Worm (Caenorhabditis elegans) whole organism, L3 larva: Measurements from ENCODE around the gene C35B8.3.

Experiments
- R02D3.7 ChIP-seq: fragments of 150-350 bp; optimal IDR thresholded peaks from 2 replicates; lab custom pipeline; 2014; ENCODE audit warnings: missing biosample characterization, missing genetic modification characterization
- ama-1 ChIP-seq: fragments of 150-350 bp; optimal IDR thresholded peaks from 2 replicates; lab custom pipeline; 2018
- ceh-16 ChIP-seq: sonication (generic microtip); optimal IDR thresholded peaks from 2 replicates; lab custom pipeline; 2017; ENCODE audit warnings: missing biosample characterization, missing genetic modification characterization
- ceh-28 ChIP-seq: fragments of 150-350 bp; optimal IDR thresholded peaks from 2 replicates; lab custom pipeline; 2014; ENCODE audit warnings: missing biosample characterization, missing genetic modification reagents, missing genetic modification characterization
- daf-12 ChIP-seq: fragments of 150-350 bp; optimal IDR thresholded peaks from 2 replicates; lab custom pipeline; 2014; ENCODE audit warnings: missing biosample characterization, missing genetic modification reagents, missing genetic modification characterization
- elt-1 ChIP-seq: fragments of 150-350 bp; optimal IDR thresholded peaks from 2 replicates; lab custom pipeline; 2014; ENCODE audit warnings: missing biosample characterization, missing genetic modification characterization
- elt-2 ChIP-seq: sonication (generic microtip); optimal IDR thresholded peaks from 2 replicates; lab custom pipeline; 2016; ENCODE audit warnings: missing genetic modification reagents, mild to moderate bottlenecking, missing genetic modification characterization, missing compliant biosample characterization
- elt-3 ChIP-seq, 3 experiments: fragments of 150-350 bp in 1 of 3; sonication (generic microtip) in 2 of 3; optimal IDR thresholded peaks; 2 replicates in 2 of 3; 4 replicates in 1 of 3; lab custom pipeline; 2014 to 2017; ENCODE audit warnings: missing biosample characterization in 3 of 3, missing genetic modification characterization in 3 of 3
- eor-1 ChIP-seq, 2 experiments: fragments of 150-350 bp; optimal IDR thresholded peaks; 2 replicates each; lab custom pipeline; 2014 to 2018; ENCODE audit warnings: missing biosample characterization in 2 of 2, missing genetic modification characterization in 2 of 2
- hmg-11 ChIP-seq: sonication (generic microtip); optimal IDR thresholded peaks from 2 replicates; lab custom pipeline; 2016; ENCODE audit warnings: missing genetic modification characterization, missing compliant biosample characterization
- lin-39 ChIP-seq: fragments of 150-350 bp; optimal IDR thresholded peaks from 2 replicates; lab custom pipeline; 2018; ENCODE audit warnings: missing biosample characterization, missing genetic modification reagents, missing genetic modification characterization
- lsy-12 ChIP-seq: sonication (generic microtip); optimal IDR thresholded peaks from 2 replicates; lab custom pipeline; 2016; ENCODE audit warnings: mild to moderate bottlenecking, missing genetic modification characterization, missing compliant biosample characterization
- mdl-1 ChIP-seq: fragments of 150-350 bp; optimal IDR thresholded peaks from 2 replicates; lab custom pipeline; 2014; ENCODE audit warnings: missing biosample characterization, missing genetic modification characterization
- mml-1 ChIP-seq: fragments of 150-350 bp; sonication (generic microtip); optimal IDR thresholded peaks from 3 replicates; lab custom pipeline; 2014; ENCODE audit warnings: missing biosample characterization, missing genetic modification characterization
- nfya-1 ChIP-seq: sonication (generic microtip); optimal IDR thresholded peaks from 2 replicates; lab custom pipeline; 2017; ENCODE audit warnings: missing genetic modification characterization, mild to moderate bottlenecking, missing compliant biosample characterization, antibody characterized with exemption, moderate library complexity; ENCODE audit not compliant: insufficient read depth
- nhr-12 ChIP-seq: fragments of 150-350 bp; optimal IDR thresholded peaks from 2 replicates; lab custom pipeline; 2014; ENCODE audit warnings: missing biosample characterization, missing genetic modification characterization
- nhr-23 ChIP-seq: fragments of 150-350 bp; optimal IDR thresholded peaks from 2 replicates; lab custom pipeline; 2014; ENCODE audit warnings: missing biosample characterization, missing genetic modification reagents, missing genetic modification characterization
- nhr-237 ChIP-seq: fragments of 150-350 bp; optimal IDR thresholded peaks from 2 replicates; lab custom pipeline; 2014; ENCODE audit warnings: missing biosample characterization, missing genetic modification characterization
- nhr-25 ChIP-seq: sonication (generic microtip); optimal IDR thresholded peaks from 2 replicates; lab custom pipeline; 2017; ENCODE audit warnings: missing biosample characterization, missing genetic modification characterization
- nhr-28 ChIP-seq: fragments of 150-350 bp; optimal IDR thresholded peaks from 2 replicates; lab custom pipeline; 2014; ENCODE audit warnings: missing biosample characterization, missing genetic modification characterization
- nhr-43 ChIP-seq: sonication (generic microtip); optimal IDR thresholded peaks from 2 replicates; lab custom pipeline; 2016; ENCODE audit warnings: mild to moderate bottlenecking, missing genetic modification characterization, missing compliant biosample characterization; ENCODE audit not compliant: poor library complexity, severe bottlenecking
- nhr-67 ChIP-seq: fragments of 150-350 bp; optimal IDR thresholded peaks from 2 replicates; lab custom pipeline; 2014; ENCODE audit warnings: missing biosample characterization, missing genetic modification characterization
- nhr-77 ChIP-seq: fragments of 150-350 bp; optimal IDR thresholded peaks from 2 replicates; lab custom pipeline; 2014; ENCODE audit warnings: missing biosample characterization, missing genetic modification characterization
- pha-4 ChIP-seq: fragments of 150-350 bp; optimal IDR thresholded peaks from 2 replicates; lab custom pipeline; 2014; ENCODE audit warnings: missing biosample characterization, missing genetic modification reagents, missing genetic modification characterization
- pqm-1 ChIP-seq: fragments of 150-350 bp; optimal IDR thresholded peaks from 2 replicates; lab custom pipeline; 2017; ENCODE audit warnings: missing biosample characterization, missing genetic modification characterization, inconsistent platforms
- skn-1 ChIP-seq: fragments of 150-350 bp; optimal IDR thresholded peaks from 2 replicates; lab custom pipeline; 2014; ENCODE audit warnings: missing biosample characterization, missing genetic modification characterization
- tbx-2 ChIP-seq: sonication (generic microtip); optimal IDR thresholded peaks from 2 replicates; lab custom pipeline; 2016; ENCODE audit warnings: mild to moderate bottlenecking, missing genetic modification characterization, missing compliant biosample characterization
- unc-39 ChIP-seq: sonication (generic microtip); optimal IDR thresholded peaks from 4 replicates; lab custom pipeline; 2017; ENCODE audit warnings: missing biosample characterization, missing genetic modification characterization
- unc-62 ChIP-seq: fragments of 150-350 bp; sonication (generic microtip); optimal IDR thresholded peaks from 4 replicates; lab custom pipeline; 2014; ENCODE audit warnings: missing biosample characterization, missing genetic modification reagents, missing genetic modification characterization
- zag-1 ChIP-seq: fragments of 150-350 bp; optimal IDR thresholded peaks from 2 replicates; lab custom pipeline; 2014; ENCODE audit warnings: missing biosample characterization, missing genetic modification characterization
- ztf-11 ChIP-seq: fragments of 150-350 bp; optimal IDR thresholded peaks from 2 replicates; lab custom pipeline; 2014; ENCODE audit warnings: missing biosample characterization, missing genetic modification characterization

The C35B8.3 gene

DNA sequence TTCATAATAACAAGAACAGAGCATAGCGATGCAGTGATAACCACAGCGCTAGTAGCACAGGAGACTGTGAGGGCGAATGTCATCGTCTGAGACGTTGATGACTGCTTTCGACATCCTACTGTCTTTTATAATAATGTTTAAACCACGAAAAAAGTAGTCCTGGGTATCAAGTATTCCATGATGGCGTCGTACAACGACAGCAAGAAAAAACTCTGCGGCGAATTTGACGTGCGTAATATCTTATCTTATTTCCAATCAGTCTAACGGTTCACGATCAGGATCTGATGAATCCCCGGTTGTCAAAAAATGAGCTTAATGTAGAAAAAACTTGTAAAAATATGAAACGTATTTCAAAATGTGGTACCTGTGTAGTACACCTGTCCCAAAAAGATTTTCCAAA, 20.8 kb downstream of the C35B8.3 start, which contains the start of gene col-175:
Gene col-175 (minus strand): TSS at position 101 of the 400 bp plus-strand sequence.
- no peak for TF ChIP-seq ceh-28
- TF ChIP-seq pha-4 (tag; lab: Kevin White, UChicago) = no peak
- TF ChIP-seq, all 47 proteins: peak for 0

DNA sequence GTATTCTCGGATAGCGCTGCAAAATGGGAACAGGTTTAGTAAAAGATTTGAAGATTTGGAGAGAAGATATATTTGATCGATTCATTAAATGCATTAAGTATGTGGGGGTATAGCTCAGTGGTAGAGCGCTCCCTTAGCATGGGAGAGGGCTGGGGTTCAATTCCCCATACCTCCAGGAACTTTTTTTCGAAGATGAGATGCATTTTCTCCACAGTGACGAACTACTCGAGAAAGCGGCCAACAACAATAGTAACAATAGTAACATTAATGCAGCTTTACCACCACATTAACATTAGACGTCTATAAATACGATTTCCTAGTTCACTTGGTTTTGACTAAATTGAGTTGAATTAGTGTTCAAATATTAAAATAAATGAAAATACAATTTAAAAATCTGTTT, 24.0 kb downstream of the C35B8.3 start:
- no peak for TF ChIP-seq ama-1 (lab: Kevin White, UChicago)
- peak; percentile 66 for TF ChIP-seq nhr-43

DNA sequence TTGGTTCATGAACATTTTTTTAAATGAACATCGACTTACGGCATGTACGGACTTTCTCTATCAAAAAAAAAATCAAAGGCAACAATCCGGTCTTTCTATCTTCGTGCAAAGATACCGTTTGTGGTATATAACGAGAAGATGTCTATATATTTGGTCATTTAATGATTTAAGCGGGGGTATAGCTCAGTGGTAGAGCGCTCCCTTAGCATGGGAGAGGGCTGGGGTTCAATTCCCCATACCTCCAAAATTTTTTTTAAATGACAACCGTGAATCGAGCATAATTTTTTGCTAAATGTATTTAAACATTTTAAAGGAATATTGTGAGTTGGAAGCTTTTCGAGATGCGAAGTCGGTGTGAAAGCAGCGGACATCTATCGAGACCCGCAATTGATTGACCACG, 25.0 kb downstream of the C35B8.3 start:
- TF ChIP-seq unc-39 (no peak), nhr-43 (peak; percentile 45), nhr-23 (no peak), lsy-12 (tag; lab: Kevin White, UChicago) (no peak), nhr-28 (tag; lab: Kevin White, UChicago) (no peak), ceh-28 (no peak), ztf-11 (no peak), tbx-2 (peak; percentile 2), nhr-12 (tag; lab: Kevin White, UChicago) (no peak), ceh-16 (tag; lab: Kevin White, UChicago) (no peak), pqm-1 (tag; lab: Kevin White, UChicago) (no peak), R02D3.7 (tag; lab: Kevin White, UChicago) (no peak)
- TF ChIP-seq, all 47 proteins: peak for 2

DNA sequence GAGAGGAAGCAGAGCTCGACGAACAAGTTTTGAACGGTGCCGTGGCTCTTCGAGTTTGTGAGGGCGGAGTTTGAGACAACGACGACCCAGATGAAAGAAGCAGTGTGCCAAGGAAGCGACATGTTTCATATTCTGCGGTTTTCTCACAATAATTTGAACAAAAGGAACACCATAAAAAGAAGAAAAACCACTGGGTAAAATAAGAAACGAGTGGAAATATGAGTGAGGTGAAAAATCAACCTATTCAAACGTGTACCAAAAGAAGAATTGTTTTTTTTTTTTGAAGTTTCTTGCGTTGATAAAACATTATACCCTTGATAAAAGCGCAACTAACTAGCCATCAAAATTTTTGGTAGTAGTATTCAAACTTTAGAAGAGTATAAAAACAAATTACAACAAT, 28.4 kb downstream of the C35B8.3 start, which contains the start of gene lgc-4:
Gene lgc-4 (minus strand): TSS at position 101 of the 400 bp plus-strand sequence.
- TF ChIP-seq nhr-67 (tag; lab: Kevin White, UChicago) (no peak), nhr-237 (no peak), zag-1 (no peak), mml-1 (tag; lab: Kevin White, UChicago) (no peak), pha-4 (tag; lab: Kevin White, UChicago) (no peak), nhr-77 (no peak), daf-12 (no peak), pqm-1 (tag; lab: Kevin White, UChicago) (no peak), nhr-23 (no peak), mdl-1 (tag; lab: Kevin White, UChicago) (no peak)

DNA sequence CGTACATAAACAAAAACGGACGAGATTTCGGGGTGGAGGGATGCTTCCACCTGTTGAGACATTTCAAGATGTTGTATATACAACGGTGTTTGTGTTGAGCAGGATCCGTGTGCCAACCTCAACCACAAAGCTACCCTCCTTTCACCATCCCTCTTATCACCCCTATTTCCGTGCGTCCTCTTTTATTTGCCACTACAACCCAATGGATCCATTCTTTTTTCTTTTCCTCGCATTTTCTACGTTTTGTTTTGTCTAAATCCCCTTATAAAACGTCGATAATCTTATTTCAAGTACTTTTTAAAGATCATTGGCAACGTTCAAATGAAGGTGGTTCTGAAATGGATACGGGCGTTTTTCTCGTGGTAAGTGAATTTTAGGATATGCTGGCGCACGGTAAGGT, 29.5 kb downstream of the C35B8.3 start, which contains the start of gene gpa-12:
Gene gpa-12 (plus strand): TSS at position 301 of the 400 bp plus-strand sequence.
- TF ChIP-seq ceh-28 (no peak), lin-39 (tag; lab: Kevin White, UChicago) (no peak), nfya-1 (tag; lab: Kevin White, UChicago) (no peak), elt-2 (tag; lab: Kevin White, UChicago) (no peak), nhr-77 (no peak), lsy-12 (tag; lab: Kevin White, UChicago) (no peak), unc-62 (GFP tag; lab: Kevin White, UChicago) (no peak), skn-1 (no peak), hmg-11 (tag; lab: Kevin White, UChicago) (no peak), nhr-67 (tag; lab: Kevin White, UChicago) (no peak), pha-4 (tag; lab: Kevin White, UChicago) (no peak), pqm-1 (tag; lab: Kevin White, UChicago) (no peak), elt-1 (no peak), nhr-237 (no peak), elt-3 (tag; optimal IDR thresholded peaks at IDR 0.05; lab: Kevin White, UChicago) (no peak)

DNA sequence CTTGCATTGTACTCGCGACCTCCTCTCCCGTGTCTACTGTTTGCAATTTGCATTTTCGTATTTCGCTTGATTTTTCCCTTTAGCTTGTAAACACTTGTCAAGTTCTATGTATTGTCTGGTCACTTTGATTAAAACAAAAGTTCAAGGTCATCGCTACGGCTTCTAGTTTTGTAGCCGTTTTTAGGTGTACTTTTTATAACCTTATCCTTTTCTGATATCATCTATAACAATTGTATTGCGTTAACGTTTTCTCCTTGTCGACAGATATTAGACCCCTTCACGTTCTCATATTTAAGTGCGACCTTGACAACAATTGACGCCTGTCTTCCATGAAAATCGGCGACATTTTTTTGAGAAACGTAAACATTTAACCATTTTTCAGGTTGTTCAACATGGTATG, 32.9 kb downstream of the C35B8.3 start:
- TF ChIP-seq nhr-25 (tag; lab: Kevin White, UChicago) (peak; percentile 93), nhr-237 (no peak), nhr-43 (peak; percentile 27)

DNA sequence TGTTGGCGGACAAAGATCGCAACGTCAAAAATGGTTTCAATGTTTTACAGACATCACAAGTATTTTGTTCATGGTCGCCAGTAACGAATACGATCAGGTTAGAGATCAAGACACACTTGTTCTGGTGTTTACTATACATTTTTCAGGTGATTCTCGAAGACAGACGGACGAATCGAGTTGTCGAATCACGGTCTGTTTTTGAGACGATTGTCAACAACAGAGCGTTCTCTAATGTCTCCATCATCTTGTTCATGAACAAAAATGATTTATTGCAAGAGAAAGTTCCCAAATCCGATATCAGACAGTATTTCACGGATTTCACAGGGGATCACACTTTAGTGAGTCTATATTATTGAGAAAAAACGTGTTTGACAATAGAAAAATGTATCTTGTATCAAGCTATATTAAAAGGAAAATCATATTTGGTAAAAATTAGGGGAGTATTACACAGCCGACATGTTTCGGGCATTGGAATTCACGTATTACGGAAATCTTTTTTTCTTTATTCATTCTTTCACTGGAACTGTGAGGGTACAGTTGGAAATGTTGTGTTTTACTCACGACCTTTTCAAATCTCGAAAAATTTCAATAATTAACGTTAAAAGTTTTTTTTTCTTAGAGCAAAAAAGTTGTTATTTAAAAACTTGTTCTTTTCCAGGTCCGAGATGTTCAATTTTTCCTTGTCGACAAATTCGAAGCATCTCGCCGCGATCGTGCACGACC, 34.5 kb downstream of the C35B8.3 start:
- no peak for TF ChIP-seq tbx-2
- TF ChIP-seq nhr-67 (tag; lab: Kevin White, UChicago) = no peak
- no peak for TF ChIP-seq zag-1
- TF ChIP-seq ceh-16 (tag; lab: Kevin White, UChicago) = no peak
- TF ChIP-seq nhr-28 (tag; lab: Kevin White, UChicago) = no peak
- TF ChIP-seq eor-1 (tag; optimal IDR thresholded peaks at IDR 0.05; lab: Kevin White, UChicago) = no peak
- no peak for TF ChIP-seq skn-1
